Worm (Caenorhabditis elegans) whole organism, young adult: ENCODE measurements around the gene ador-1.

Experiments
- B0261.1 ChIP-seq: sonication (generic microtip); optimal IDR thresholded peaks from 2 replicates; lab custom pipeline; 2016; ENCODE audit warnings: mild to moderate bottlenecking, missing genetic modification characterization, moderate library complexity, missing compliant biosample characterization
- B0336.3 ChIP-seq: fragments of 200-800 bp; sonication (Bioruptor generic); IDR thresholded peaks from 2 replicates; pipeline ENCODE4 v1.3.6; 2022; ENCODE audit warnings: missing genetic modification characterization, missing compliant biosample characterization
- C06A6.2 ChIP-seq: fragments of 200-800 bp; sonication (Bioruptor generic); conservative IDR thresholded peaks from 2 replicates; pipeline ENCODE4 v1.3.6; 2022; ENCODE audit warnings: missing genetic modification characterization, missing compliant biosample characterization
- F23B12.7 ChIP-seq: sonication (generic microtip); optimal IDR thresholded peaks from 2 replicates; lab custom pipeline; 2017; ENCODE audit warnings: missing genetic modification characterization, mild to moderate bottlenecking, missing compliant biosample characterization, antibody characterized with exemption, moderate library complexity; ENCODE audit not compliant: insufficient read depth
- F33H1.4 ChIP-seq: fragments of 200-800 bp; sonication (Bioruptor generic); IDR thresholded peaks from 2 replicates; pipeline ENCODE4 v1.3.6; 2022; ENCODE audit warnings: missing genetic modification reagents, missing genetic modification characterization, missing compliant biosample characterization
- F37B4.10 ChIP-seq: fragments of 200-800 bp; sonication (Bioruptor generic); IDR thresholded peaks from 2 replicates; pipeline ENCODE4 v1.3.6; 2022; ENCODE audit warnings: missing genetic modification characterization, missing compliant biosample characterization
- F49E8.2 ChIP-seq: sonication (generic microtip); optimal IDR thresholded peaks from 3 replicates; lab custom pipeline; 2017; ENCODE audit warnings: missing genetic modification characterization, mild to moderate bottlenecking, missing compliant biosample characterization, antibody characterized with exemption, moderate library complexity; ENCODE audit not compliant: insufficient read depth
- F55B11.4 ChIP-seq: sonication (generic microtip); optimal IDR thresholded peaks from 2 replicates; lab custom pipeline; 2016; ENCODE audit warnings: missing compliant biosample characterization, missing genetic modification characterization, borderline replicate concordance; ENCODE audit not compliant: insufficient read depth
- F57A8.1 ChIP-seq: fragments of 200-800 bp; sonication (Bioruptor generic); optimal IDR thresholded peaks from 2 replicates; lab custom pipeline; 2018; ENCODE audit warnings: mild to moderate bottlenecking, missing genetic modification characterization, moderate library complexity, missing compliant biosample characterization
- aptf-3 ChIP-seq: fragments of 200-800 bp; sonication (Bioruptor generic); IDR thresholded peaks from 2 replicates; pipeline ENCODE4 v1.3.6; 2022; ENCODE audit warnings: missing genetic modification characterization, missing compliant biosample characterization
- atf-7 ChIP-seq: sonication (generic microtip); optimal IDR thresholded peaks from 2 replicates; lab custom pipeline; 2017; ENCODE audit warnings: mild to moderate bottlenecking, missing genetic modification characterization, missing compliant biosample characterization
- attf-5 ChIP-seq: fragments of 200-800 bp; sonication (Bioruptor generic); optimal IDR thresholded peaks from 2 replicates; lab custom pipeline; 2018; ENCODE audit warnings: mild to moderate bottlenecking, missing genetic modification characterization, missing compliant biosample characterization
- bed-1 ChIP-seq: fragments of 200-800 bp; sonication (Bioruptor generic); IDR thresholded peaks from 2 replicates; pipeline ENCODE4 v1.3.6; 2022; ENCODE audit warnings: missing genetic modification reagents, missing genetic modification characterization, missing compliant biosample characterization
- bed-2 ChIP-seq: fragments of 200-800 bp; sonication (Bioruptor generic); IDR thresholded peaks from 2 replicates; pipeline ENCODE4 v1.3.6; 2022; ENCODE audit warnings: missing genetic modification reagents, missing genetic modification characterization, missing compliant biosample characterization
- ceh-27 ChIP-seq: fragments of 200-800 bp; sonication (Bioruptor generic); optimal IDR thresholded peaks from 2 replicates; lab custom pipeline; 2018; ENCODE audit warnings: mild to moderate bottlenecking, missing genetic modification characterization, moderate library complexity, missing compliant biosample characterization
- ceh-58 ChIP-seq: fragments of 200-800 bp; sonication (Bioruptor generic); IDR thresholded peaks from 2 replicates; pipeline ENCODE4 v1.3.6; 2022; ENCODE audit warnings: missing genetic modification characterization, missing compliant biosample characterization
- ceh-79 ChIP-seq: sonication (generic microtip); optimal IDR thresholded peaks from 2 replicates; lab custom pipeline; 2017; ENCODE audit warnings: mild to moderate bottlenecking, missing genetic modification characterization, missing compliant biosample characterization
- egl-18 ChIP-seq: fragments of 200-800 bp; sonication (Bioruptor generic); IDR thresholded peaks from 2 replicates; pipeline ENCODE4 v1.3.6; 2022; ENCODE audit warnings: missing genetic modification reagents, missing genetic modification characterization, missing compliant biosample characterization
- egl-44 ChIP-seq: fragments of 200-800 bp; sonication (Bioruptor generic); IDR thresholded peaks from 2 replicates; pipeline ENCODE4 v1.3.6; 2022; ENCODE audit warnings: missing genetic modification reagents, missing genetic modification characterization, missing compliant biosample characterization
- ekl-4 ChIP-seq: fragments of 200-800 bp; sonication (Bioruptor generic); IDR thresholded peaks from 2 replicates; pipeline ENCODE4 v1.3.6; 2022; ENCODE audit warnings: missing genetic modification reagents, missing genetic modification characterization, missing compliant biosample characterization
- let-607 ChIP-seq, 2 experiments: fragments of 200-800 bp in 1 of 2; sonication (Bioruptor generic) in 1 of 2; sonication (generic microtip) in 1 of 2; optimal IDR thresholded peaks; 2 replicates each; lab custom pipeline; 2016 to 2018; ENCODE audit warnings: mild to moderate bottlenecking in 2 of 2, missing compliant biosample characterization in 2 of 2, missing genetic modification characterization in 2 of 2, moderate library complexity in 2 of 2, missing genotype in 1 of 2
- madf-6 ChIP-seq: fragments of 200-800 bp; sonication (Bioruptor generic); IDR thresholded peaks from 2 replicates; pipeline ENCODE4 v1.3.6; 2022; ENCODE audit warnings: missing genetic modification reagents, missing genetic modification characterization, missing compliant biosample characterization
- nfyb-1 ChIP-seq: fragments of 200-800 bp; sonication (Bioruptor generic); IDR thresholded peaks from 2 replicates; pipeline ENCODE4 v1.3.6; 2022; ENCODE audit warnings: missing genetic modification reagents, missing genetic modification characterization, missing compliant biosample characterization
- nhr-179 ChIP-seq: sonication (generic microtip); optimal IDR thresholded peaks from 2 replicates; lab custom pipeline; 2016; ENCODE audit warnings: mild to moderate bottlenecking, missing genetic modification characterization, missing compliant biosample characterization
- pha-4 ChIP-seq: fragments of 150-350 bp; sonication (generic microtip); optimal IDR thresholded peaks from 2 replicates; lab custom pipeline; 2014; ENCODE audit warnings: missing biosample characterization, missing genetic modification reagents, missing genetic modification characterization
- rec-8 ChIP-seq, 2 experiments: sonication (generic microtip); optimal IDR thresholded peaks; 2 replicates each; lab custom pipeline; 2016; ENCODE audit warnings: mild to moderate bottlenecking in 2 of 2, missing genetic modification characterization in 2 of 2, missing genetic modification reagents in 2 of 2, missing genotype in 2 of 2, missing biosample characterization in 1 of 2, missing compliant biosample characterization in 1 of 2, moderate library complexity in 1 of 2
- repo-1 ChIP-seq: sonication (generic microtip); optimal IDR thresholded peaks from 2 replicates; lab custom pipeline; 2017; ENCODE audit warnings: mild to moderate bottlenecking, missing genetic modification characterization, missing compliant biosample characterization
- sea-2 ChIP-seq: fragments of 200-800 bp; sonication (Bioruptor generic); IDR thresholded peaks from 2 replicates; pipeline ENCODE4 v1.3.6; 2022; ENCODE audit warnings: missing genetic modification characterization, missing compliant biosample characterization
- tbp1 ChIP-seq: fragments of 200-800 bp; sonication (Bioruptor generic); optimal IDR thresholded peaks from 2 replicates; lab custom pipeline; 2018; ENCODE audit warnings: mild to moderate bottlenecking, missing genetic modification characterization, missing compliant biosample characterization
- tbx-9 ChIP-seq: sonication (generic microtip); optimal IDR thresholded peaks from 2 replicates; lab custom pipeline; 2016; ENCODE audit warnings: borderline replicate concordance, missing genetic modification characterization, inconsistent platforms, missing compliant biosample characterization
- unc-62 ChIP-seq: fragments of 150-350 bp; optimal IDR thresholded peaks from 2 replicates; lab custom pipeline; 2014; ENCODE audit warnings: missing biosample characterization, missing genetic modification reagents, missing genetic modification characterization
- zfh-2 ChIP-seq: fragments of 200-800 bp; sonication (Bioruptor generic); conservative IDR thresholded peaks from 2 replicates; pipeline ENCODE4 v1.3.6; 2022; ENCODE audit warnings: missing genetic modification reagents, missing genetic modification characterization, missing compliant biosample characterization
- ztf-25 ChIP-seq: fragments of 200-800 bp; sonication (Bioruptor generic); IDR thresholded peaks from 2 replicates; pipeline ENCODE4 v1.3.6; 2022; ENCODE audit warnings: missing genetic modification reagents, missing genetic modification characterization, missing compliant biosample characterization
- ztf-28 ChIP-seq: fragments of 200-800 bp; sonication (Bioruptor generic); IDR thresholded peaks from 2 replicates; pipeline ENCODE4 v1.3.6; 2022; ENCODE audit warnings: missing genetic modification reagents, missing genetic modification characterization, missing compliant biosample characterization
- ztf-6 ChIP-seq: fragments of 200-800 bp; sonication (Bioruptor generic); IDR thresholded peaks from 2 replicates; pipeline ENCODE4 v1.3.6; 2022; ENCODE audit warnings: missing genetic modification reagents, missing genetic modification characterization, missing compliant biosample characterization

Gene ador-1

DNA sequence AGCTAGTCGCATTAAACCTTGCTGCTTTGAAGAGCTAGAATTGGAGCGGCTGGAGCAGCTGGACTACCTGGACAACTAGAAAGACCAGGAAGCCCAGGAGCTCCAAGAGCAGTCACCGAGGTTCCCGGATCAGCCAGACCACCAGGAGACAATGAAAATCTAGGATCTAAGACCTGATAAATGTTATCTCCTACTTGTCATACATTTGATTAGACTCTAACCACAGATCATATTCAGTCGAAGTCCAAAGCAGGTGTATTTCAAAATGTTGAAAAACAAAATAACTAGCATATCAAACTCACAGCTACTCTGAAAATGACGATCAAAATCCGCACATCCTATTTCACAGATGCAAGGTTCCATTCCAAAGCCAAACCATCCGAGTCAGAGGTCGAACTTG lies 10.7 kb downstream of the ador-1 start, which contains the start of gene srz-6:
srz-6 (plus strand) TSS at position 301 of the 400 bp plus-strand sequence.
- 0 out of 2 replicates have a peak, but pooled peaks have one; percentile 29 for TF ChIP-seq zfh-2 (GFP tag; lab: Robert Waterston, UW)
- TF ChIP-seq tbp1 (GFP tag; lab: Kevin White, UChicago), result no peak

DNA sequence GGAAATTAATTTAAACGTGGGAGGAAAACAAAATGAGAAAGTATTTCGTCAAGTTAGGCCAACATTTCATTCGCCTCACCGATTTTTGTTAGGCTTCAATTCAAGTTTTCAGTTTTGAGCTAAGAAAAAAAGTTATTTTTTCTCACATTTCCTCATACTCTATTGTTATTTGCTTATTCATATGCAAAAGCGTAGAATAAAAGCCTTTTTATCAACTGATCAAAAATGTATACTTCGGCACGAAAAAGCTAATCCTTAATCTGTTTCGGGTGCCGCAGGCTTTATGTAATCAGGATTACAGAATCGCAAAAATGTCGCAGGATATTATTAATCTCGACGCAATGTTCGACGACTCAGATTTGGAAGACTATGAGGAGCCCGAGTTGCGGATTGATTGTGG lies 12.8 kb downstream of the ador-1 start, which contains the start of gene T21B4.15:
T21B4.15 (plus strand) TSS at position 301 of the 400 bp plus-strand sequence.
- no peak for TF ChIP-seq B0336.3
- no peak for TF ChIP-seq ztf-6
- TF ChIP-seq ceh-58, result no peak
- no peak for TF ChIP-seq sea-2
- TF ChIP-seq nhr-179 (tag; lab: Kevin White, UChicago), result no peak
- no peak for TF ChIP-seq F33H1.4
- no peak for TF ChIP-seq rec-8 (tag; optimal IDR thresholded peaks at IDR 0.05; lab: Kevin White, UChicago)
- TF ChIP-seq let-607 (tag; optimal IDR thresholded peaks at IDR 0.05; lab: Kevin White, UChicago), result no peak
- TF ChIP-seq nfyb-1 (GFP tag; lab: Robert Waterston, UW), result no peak

DNA sequence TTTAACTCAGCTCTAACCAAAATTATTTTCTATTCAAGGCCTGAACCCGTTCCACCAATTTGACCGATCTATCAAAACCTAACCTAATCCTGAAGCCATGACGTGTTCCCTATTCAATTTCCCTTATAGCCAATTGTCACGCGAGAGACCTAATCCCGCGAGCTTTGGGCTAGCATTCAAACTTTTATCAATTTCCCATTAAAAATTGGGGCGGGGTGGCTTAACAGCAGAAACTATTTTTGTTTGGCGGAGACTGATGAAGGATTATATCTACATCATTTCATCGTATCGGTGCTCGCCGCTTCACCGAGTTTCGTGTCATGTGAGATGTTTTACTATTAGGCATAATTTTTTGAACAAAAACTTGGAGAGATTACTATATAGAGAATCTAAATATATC lies 13.9 kb downstream of the ador-1 start:
- TF ChIP-seq egl-18, result no peak
- TF ChIP-seq F37B4.10, result no peak
- no peak for TF ChIP-seq F57A8.1 (GFP tag; lab: Kevin White, UChicago)
- TF ChIP-seq ekl-4 (GFP tag; lab: Robert Waterston, UW), result no peak
- TF ChIP-seq, all 124 proteins: peak for 0

DNA sequence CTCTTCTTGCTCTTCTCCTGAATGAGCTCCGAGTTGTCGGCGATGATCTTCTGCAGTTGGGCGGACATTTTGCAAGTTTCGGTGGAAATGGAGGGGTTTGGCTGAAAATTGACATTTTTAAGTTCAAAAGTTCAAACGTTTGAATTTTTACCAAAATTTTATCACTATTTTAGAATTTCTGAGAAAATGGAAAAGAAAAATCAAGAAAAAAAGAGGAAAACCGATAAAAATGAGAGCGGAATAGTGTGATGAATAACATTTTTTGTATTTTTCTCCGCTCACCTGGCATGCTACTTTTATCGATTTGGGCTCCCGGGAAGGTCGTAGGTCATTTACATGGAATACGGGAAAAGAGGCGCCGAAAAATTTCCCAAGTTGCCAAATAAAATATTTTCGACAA lies 17.6 kb downstream of the ador-1 start, which contains the start of gene F15A4.10:
F15A4.10 (minus strand) TSS at position 101 of the 400 bp plus-strand sequence.
- TF ChIP-seq unc-62, result no peak
- TF ChIP-seq pha-4, result no peak
- TF ChIP-seq B0261.1 (tag; lab: Kevin White, UChicago), result no peak

DNA sequence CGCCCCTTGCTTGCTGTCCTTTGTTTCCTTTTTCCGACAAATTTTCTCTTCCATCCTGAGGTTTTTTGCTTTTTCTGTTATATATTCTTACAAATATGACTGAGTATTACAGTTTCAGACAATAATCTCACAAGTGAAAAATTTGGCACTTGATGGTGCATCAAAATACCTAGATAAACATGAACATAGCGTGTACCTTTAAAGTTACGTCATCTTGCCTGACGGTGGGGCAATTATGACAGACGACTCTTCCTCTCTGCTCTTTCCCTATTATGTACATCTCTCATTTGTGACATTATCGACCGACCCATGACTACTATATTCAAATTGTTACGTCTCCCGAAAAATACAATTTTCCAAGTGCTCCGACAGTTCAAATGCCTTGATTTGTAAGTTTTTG lies 20.1 kb downstream of the ador-1 start, which contains the start of gene fbxb-102:
fbxb-102 (plus strand) TSS at position 301 of the 400 bp plus-strand sequence.
- no peak for TF ChIP-seq bed-2 (GFP tag; lab: Robert Waterston, UW)
- TF ChIP-seq tbx-9 (tag; lab: Kevin White, UChicago), result no peak
- no peak for TF ChIP-seq F23B12.7 (tag; lab: Kevin White, UChicago)
- no peak for TF ChIP-seq C06A6.2
- no peak for TF ChIP-seq attf-5 (GFP tag; lab: Kevin White, UChicago)
- no peak for TF ChIP-seq egl-44 (GFP tag; lab: Robert Waterston, UW)
- no peak for TF ChIP-seq bed-1 (GFP tag; lab: Robert Waterston, UW)
- no peak for TF ChIP-seq ekl-4 (GFP tag; lab: Robert Waterston, UW)
- TF ChIP-seq madf-6 (GFP tag; lab: Robert Waterston, UW), result no peak
- TF ChIP-seq repo-1 (tag; lab: Kevin White, UChicago), result no peak
- TF ChIP-seq ceh-27 (GFP tag; lab: Kevin White, UChicago), result no peak
- TF ChIP-seq F55B11.4 (tag; lab: Kevin White, UChicago), result no peak
- no peak for TF ChIP-seq ztf-28 (GFP tag; lab: Robert Waterston, UW)
- TF ChIP-seq ceh-79 (tag; lab: Kevin White, UChicago), result no peak
- no peak for TF ChIP-seq ztf-25
- TF ChIP-seq atf-7 (tag; lab: Kevin White, UChicago), result no peak
- TF ChIP-seq nhr-179 (tag; lab: Kevin White, UChicago), result no peak
- TF ChIP-seq aptf-3 (GFP tag; lab: Robert Waterston, UW), result no peak
- TF ChIP-seq F49E8.2 (tag; lab: Kevin White, UChicago), result no peak
- TF ChIP-seq, all 124 proteins: peak for 0
